Worm (Caenorhabditis elegans): ENCODE measurements around the gene K05F6.4.
"Not testable (repeated sequence)": the region's sequence is repeated elsewhere in the genome, so short reads cannot be mapped to it uniquely, and the experiment has no call there.

K05F6.4 gene

DNA sequence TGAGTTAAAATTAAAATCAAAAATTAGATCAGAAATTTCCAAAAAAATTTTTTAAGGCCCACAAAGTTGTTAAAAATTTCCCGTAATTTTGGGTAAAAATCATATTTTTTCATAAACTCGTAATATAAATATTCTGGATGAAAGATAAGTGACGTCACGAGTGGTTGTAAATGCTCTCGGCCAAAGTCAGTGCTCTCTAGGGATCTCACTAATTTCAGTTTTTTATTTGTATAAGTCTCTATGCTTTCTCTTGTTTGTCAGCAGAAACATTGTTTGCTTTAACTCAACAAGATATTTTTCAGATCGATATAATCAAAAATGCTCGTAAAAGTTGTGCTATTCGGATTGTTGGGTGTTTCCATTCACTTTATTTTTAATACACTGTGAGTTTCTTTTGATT lies at the start of gene K05F6.4:
K05F6.4 (plus strand) TSS at position 301 of the 400 bp plus-strand sequence.
- TF ChIP-seq him-1, dao-5, W03F9.2 (tag; optimal IDR thresholded peaks at IDR 0.05): not testable (repeated sequence)

DNA sequence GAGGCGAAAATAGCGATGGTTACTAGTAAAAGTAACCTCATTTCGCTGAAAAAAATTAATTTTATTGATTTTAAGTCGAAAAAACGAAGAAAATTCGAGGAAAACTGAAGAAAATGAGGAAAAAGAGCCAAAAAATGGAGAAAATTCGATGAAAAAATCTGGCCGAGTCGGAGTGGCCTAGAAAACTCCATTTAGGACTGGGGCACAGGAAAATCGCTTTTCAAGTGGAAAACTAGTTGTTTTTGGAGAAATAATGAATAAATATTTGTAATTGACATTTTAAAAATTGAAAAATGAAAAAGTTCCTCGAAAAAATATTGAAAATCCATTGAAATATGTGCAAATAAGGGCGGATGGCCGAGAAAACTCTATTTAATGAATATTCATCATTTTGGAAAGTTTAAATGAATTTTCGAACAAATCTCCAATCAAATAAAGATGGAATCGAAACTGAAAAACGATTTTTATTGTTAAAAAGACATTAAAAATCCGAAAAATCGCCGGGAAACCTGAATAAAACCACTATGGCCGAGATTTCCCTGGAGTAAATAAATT lies 42.9 kb upstream of the K05F6.4 start, which contains the start of gene emc-1:
emc-1 (minus strand) TSS at position 45 of the 555 bp plus-strand sequence.
- TF ChIP-seq him-1 (tag; optimal IDR thresholded peaks at IDR 0.05) (no peak), dao-5 (tag; optimal IDR thresholded peaks at IDR 0.05) (no peak), W03F9.2 (tag; optimal IDR thresholded peaks at IDR 0.05) (no peak)

DNA sequence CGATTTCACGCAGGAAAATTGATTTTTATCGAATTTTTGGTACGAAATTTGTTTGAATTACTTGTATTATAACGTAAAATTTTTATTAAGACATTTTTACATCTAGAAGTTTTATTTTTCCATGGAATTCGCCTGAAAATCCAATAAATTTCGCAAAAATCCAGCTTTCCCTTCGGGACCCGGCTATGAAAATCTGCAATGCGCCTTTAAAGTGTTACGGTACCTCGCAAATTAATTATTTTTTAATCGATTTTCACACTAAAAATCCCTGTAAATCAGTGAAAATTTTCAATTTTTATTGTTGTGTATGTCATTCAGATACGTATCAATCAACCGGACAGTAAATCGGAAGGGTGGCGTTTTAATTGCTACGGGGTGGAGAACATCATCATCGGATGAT lies 42.3 kb upstream of the K05F6.4 start:
- TF ChIP-seq him-1 (tag; optimal IDR thresholded peaks at IDR 0.05) (no peak), W03F9.2 (tag; optimal IDR thresholded peaks at IDR 0.05) (no peak), dao-5 (tag; optimal IDR thresholded peaks at IDR 0.05) (no peak)

DNA sequence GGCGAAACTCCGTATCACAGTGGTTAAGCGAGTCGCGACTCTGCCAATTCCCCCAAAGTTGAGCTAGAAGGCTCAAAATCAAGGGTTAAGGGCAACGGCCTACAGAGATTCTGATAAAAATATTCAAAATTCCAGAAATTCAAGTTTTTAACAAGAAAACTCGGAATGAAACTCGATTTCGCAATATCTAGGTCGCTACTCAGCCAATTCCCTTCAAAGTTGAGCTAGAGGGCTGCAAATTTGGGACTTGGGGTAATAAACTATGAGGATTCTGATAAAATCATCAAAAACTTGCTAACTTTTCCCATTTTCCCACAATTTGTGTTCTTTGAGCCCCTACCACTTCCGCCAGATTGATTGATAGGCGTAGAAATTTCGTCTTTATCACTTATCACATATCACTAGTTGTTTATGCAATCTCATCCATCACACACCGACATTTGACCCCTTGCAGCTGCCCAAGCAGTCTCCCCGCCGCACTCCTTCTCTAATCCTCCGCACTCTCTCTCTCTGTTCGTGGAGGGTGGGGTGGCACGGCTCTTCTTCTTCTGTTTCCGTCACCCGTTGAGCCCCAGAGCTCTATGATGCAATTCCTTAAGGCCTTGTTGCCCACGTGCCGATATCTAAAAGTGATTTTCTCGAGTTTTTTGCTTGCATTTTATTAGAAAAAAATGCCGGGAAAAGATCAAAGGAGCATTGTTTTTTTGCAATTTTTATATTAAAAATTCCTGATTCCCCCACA lies 41.5 kb upstream of the K05F6.4 start:
- TF ChIP-seq him-1 (tag; optimal IDR thresholded peaks at IDR 0.05) (no peak), dao-5 (tag; optimal IDR thresholded peaks at IDR 0.05) (no peak), W03F9.2 (tag; optimal IDR thresholded peaks at IDR 0.05) (no peak)

DNA sequence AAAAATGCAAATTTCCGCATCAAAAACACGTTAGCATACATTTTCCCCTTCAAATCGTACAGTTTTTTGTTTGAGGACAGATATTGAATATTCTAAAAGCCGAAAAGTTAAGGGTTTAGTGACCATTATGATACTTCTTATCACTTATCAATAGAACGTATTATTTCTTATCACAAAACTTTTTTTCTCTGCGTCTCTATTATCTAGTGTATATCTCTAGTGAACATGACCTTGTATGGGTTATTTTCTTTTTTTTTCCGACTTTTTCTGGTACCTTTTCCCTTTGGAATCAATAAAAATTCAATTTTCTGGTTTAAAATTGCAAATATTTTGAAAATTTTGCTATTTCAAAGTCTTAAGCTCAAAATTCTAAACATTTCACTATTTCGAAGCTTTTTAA lies 39.6 kb upstream of the K05F6.4 start:
- no peak for TF ChIP-seq W03F9.2 (tag; optimal IDR thresholded peaks at IDR 0.05)

DNA sequence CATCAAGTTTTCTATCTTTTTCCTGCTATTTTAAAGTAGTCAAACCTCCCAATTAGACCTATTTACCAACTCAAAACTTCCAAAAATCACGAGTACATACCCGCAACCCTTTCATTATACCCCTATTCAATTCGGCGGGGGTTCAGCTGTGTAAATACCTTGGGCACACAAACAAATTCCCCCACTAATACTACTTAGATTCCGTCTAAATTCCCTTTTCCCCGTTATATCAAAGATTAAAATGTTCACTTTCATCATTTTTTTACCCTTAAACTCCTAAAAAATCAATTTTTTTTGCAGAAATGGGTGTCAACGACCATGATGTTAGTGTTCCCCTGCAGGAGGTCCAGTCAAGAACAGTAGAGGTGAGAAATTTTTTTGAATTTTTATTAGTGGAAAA lies 39.0 kb upstream of the K05F6.4 start, which contains the start of gene fdgt-1:
fdgt-1 (plus strand) TSS at position 301 of the 400 bp plus-strand sequence.
- TF ChIP-seq him-1 (tag; optimal IDR thresholded peaks at IDR 0.05) (no peak), W03F9.2 (tag; optimal IDR thresholded peaks at IDR 0.05) (no peak), dao-5 (tag; optimal IDR thresholded peaks at IDR 0.05) (no peak)

DNA sequence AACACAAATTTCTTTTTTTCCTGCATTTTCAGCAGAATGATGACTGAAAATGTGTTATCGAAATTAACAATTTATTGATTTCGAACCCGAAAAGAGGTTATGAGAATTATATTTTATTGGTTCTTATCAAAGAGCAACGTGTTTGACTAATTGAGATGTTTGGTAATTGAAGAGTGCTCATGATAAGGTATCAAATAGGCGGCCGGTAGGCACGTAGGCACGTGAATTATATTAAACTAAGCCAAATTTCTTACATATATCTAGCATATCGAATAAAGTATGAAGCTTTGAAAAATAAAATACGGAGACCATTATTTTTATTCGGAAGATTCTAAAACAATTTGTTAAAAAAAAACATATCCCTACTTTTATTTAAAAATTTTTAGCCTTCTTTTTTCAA lies 25.9 kb upstream of the K05F6.4 start, which contains the start of gene math-45:
math-45 (minus strand) TSS at position 101 of the 400 bp plus-strand sequence.
- no peak for TF ChIP-seq dao-5 (tag; optimal IDR thresholded peaks at IDR 0.05)
- no peak for TF ChIP-seq W03F9.2 (tag; optimal IDR thresholded peaks at IDR 0.05)
- TF ChIP-seq him-1 (tag; optimal IDR thresholded peaks at IDR 0.05) = no peak

DNA sequence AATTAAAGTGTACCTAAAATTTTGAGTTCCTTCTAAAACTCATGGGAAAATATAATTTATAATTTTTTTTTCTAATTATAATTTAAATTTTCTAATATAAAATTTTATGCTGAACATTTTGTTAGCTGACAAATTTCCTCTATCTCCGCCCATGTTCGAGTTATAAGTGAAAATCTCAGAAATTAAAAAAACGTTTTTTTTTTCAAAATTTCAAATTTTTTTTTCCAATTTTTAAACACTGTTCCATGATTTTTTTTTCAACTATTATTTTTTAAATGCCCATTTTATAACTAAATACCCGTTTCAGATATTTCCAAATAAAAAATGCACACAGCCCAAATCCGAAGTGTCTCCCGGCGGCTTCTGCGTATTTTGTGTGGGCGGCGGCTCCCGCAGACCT lies 24.4 kb upstream of the K05F6.4 start, which contains the start of gene Y51H7BR.8:
Y51H7BR.8 (plus strand) TSS at position 301 of the 400 bp plus-strand sequence.
- TF ChIP-seq dao-5 (tag; optimal IDR thresholded peaks at IDR 0.05) (no peak), W03F9.2 (tag; optimal IDR thresholded peaks at IDR 0.05) (no peak), him-1 (tag; optimal IDR thresholded peaks at IDR 0.05) (no peak)

DNA sequence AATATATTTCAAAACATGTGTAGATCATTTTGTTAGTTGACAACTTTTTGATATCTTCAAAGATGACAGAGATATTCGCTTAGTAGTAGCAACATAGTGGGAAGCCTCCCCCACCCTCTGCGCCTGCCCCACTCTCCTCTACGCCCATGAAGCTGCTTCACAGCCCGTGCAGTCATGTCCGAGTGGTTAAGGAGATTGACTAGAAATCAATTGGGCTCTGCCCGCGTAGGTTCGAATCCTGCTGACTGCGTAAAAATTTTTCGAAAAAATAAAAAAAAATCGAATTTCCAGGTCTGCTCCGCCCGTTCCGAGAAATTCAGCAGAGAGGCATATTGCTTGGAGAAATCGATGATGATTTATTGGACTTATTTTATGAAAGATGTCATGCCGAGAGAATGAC lies 23.4 kb upstream of the K05F6.4 start:
- no peak for TF ChIP-seq dao-5 (tag; optimal IDR thresholded peaks at IDR 0.05)
- no peak for TF ChIP-seq W03F9.2 (tag; optimal IDR thresholded peaks at IDR 0.05)
- peak; percentile 56 for TF ChIP-seq him-1 (tag; optimal IDR thresholded peaks at IDR 0.05)

DNA sequence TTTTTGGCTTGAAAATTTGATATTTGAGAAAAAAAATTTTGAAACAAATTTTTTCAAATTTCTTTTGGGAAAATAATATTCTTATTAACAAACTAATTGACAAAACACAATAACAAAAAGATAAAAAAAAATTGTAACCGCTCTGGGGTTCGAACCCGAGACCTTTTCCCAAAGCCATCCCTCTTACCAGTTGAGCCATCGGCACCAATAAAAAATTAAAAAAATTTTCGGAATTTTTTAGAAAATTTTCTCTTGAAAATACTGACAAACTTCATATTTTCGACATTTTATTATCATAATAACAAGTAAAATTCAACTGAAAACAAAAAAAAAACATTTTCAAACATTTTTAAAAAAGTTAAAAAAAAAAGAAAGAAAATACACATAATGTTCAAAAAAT lies 21.3 kb upstream of the K05F6.4 start:
- TF ChIP-seq W03F9.2 (tag; optimal IDR thresholded peaks at IDR 0.05) (no peak), dao-5 (tag; optimal IDR thresholded peaks at IDR 0.05) (no peak), him-1 (tag; optimal IDR thresholded peaks at IDR 0.05) (no peak)

DNA sequence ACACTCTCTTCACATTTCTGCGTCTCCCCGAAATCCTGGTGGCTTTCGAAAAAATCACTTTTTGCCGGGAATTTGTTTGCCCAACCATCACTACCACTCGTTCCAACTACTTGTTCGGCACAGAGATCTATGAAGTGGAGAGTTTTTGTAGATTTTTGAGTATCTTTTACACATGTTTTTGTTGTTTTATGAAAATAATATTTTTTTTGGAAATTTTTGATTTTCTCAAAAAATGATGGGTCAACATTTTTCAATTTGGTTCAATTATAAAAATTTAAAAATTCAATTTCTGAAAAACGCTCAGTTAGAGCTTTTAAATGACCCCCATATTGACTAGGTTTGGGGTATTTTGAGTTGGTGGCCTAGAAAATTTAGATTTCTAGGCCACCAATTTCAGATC lies 17.8 kb upstream of the K05F6.4 start, which contains the start of gene Y51H7BR.7:
Y51H7BR.7 (minus strand) TSS at position 101 of the 400 bp plus-strand sequence.
- TF ChIP-seq W03F9.2 (tag; optimal IDR thresholded peaks at IDR 0.05) (no peak), dao-5 (tag; optimal IDR thresholded peaks at IDR 0.05) (no peak), him-1 (tag; optimal IDR thresholded peaks at IDR 0.05) (no peak)

DNA sequence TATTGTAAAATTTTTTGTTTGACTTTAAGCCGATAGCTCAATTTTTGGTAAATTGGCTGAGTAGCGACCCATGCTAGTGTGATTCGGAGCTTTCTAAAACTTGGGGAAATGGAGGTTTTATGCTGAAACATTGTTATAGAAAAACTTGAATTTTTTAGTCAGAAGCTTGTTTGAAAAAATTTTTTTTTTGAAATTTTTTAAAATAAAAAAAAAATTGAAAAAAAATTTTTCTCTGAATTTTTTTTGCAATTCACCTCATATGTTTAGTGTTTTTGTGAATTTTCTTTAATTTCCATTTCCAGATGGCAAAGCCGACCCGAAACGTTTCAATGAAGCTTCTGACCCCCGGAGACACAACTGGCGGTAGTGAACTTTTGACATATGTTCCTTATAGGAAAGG lies 14.2 kb upstream of the K05F6.4 start, which contains the start of gene Y51H7BR.4:
Y51H7BR.4 (plus strand) TSS at position 301 of the 400 bp plus-strand sequence.
- TF ChIP-seq dao-5 (tag; optimal IDR thresholded peaks at IDR 0.05) (no peak), him-1 (tag; optimal IDR thresholded peaks at IDR 0.05) (no peak), W03F9.2 (tag; optimal IDR thresholded peaks at IDR 0.05) (no peak)

DNA sequence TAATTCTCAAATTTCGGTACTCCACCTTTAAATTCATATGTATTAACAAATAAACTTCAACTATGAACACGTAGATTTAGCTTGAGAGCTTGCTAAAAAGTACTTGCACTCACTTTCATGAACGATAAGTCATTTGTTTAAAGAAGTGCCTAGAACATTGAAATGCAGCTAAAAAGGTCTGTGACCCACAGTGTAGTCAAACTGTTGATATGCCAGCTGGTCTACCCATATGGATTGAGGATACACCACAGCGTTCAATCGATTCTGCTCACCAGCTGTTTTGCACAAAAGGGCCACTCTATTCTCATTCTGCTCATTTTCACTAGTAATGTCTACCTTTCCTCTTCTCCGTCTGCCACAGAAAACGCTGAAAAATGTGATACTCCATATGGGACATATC lies 7.4 kb upstream of the K05F6.4 start, which contains the start of gene fbxb-43:
fbxb-43 (plus strand) TSS at position 301 of the 400 bp plus-strand sequence.
- no peak for TF ChIP-seq him-1 (tag; optimal IDR thresholded peaks at IDR 0.05)
- no peak for TF ChIP-seq W03F9.2 (tag; optimal IDR thresholded peaks at IDR 0.05)
- TF ChIP-seq dao-5 (tag; optimal IDR thresholded peaks at IDR 0.05) = no peak

DNA sequence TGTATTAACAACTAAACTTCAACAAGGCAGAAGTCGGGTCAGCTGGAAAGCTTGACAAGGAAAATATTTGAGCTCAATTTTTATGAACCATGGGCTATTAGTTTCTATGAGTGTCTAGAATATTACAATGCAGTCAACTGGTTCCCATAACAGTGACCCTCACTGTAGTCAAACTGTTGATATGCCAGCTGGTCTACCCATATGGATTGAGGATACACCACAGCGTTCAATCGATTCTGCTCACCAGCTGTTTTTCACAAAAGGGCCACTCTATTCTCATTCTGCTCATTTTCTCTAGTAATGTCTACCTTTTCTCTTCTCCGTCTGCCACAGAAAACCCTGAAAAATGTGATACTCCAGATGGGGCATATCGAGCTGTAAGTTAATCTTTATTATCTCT lies 6.0 kb upstream of the K05F6.4 start, which contains the start of gene fbxb-42:
fbxb-42 (plus strand) TSS at position 301 of the 400 bp plus-strand sequence.
- TF ChIP-seq him-1 (tag; optimal IDR thresholded peaks at IDR 0.05) = no peak
